Worm (Caenorhabditis elegans) whole organism, L4/young adult: ENCODE data around the gene clp-4.

Experiments used
- W03F9.2 ChIP-seq: fragments of 150-350 bp; optimal IDR thresholded peaks from 2 replicates; lab custom pipeline; 2014; ENCODE audit warnings: missing biosample characterization, missing genetic modification characterization
- dao-5 ChIP-seq: sonication (generic microtip); optimal IDR thresholded peaks from 2 replicates; lab custom pipeline; 2016; ENCODE audit warnings: missing genotype, missing genetic modification characterization, moderate library complexity, missing compliant biosample characterization
- him-1 ChIP-seq: sonication (generic microtip); optimal IDR thresholded peaks from 2 replicates; lab custom pipeline; 2016; ENCODE audit warnings: missing genotype, missing genetic modification reagents, missing genetic modification characterization, missing compliant biosample characterization

ce11 chrIII:1758632-1759031, 59.5 kb downstream of the clp-4 start, which contains the start of gene Y46E12A.2:
- TF ChIP-seq W03F9.2 (tag; lab: Kevin White, UChicago) (no peak), him-1 (tag; lab: Kevin White, UChicago) (no peak), dao-5 (no peak)
